Worm (Caenorhabditis elegans) whole organism, young adult: Measurements from ENCODE around the gene srtx-1.

Experiments used
- B0035.1 ChIP-seq: sonication (generic microtip); optimal IDR thresholded peaks from 2 replicates; lab custom pipeline; 2016; ENCODE audit warnings: missing genetic modification characterization, mild to moderate bottlenecking, missing compliant biosample characterization, missing genotype, missing genetic modification reagents
- C06A6.2 ChIP-seq: fragments of 200-800 bp; sonication (Bioruptor generic); conservative IDR thresholded peaks from 2 replicates; pipeline ENCODE4 v1.3.6; 2022; ENCODE audit warnings: missing genetic modification characterization, missing compliant biosample characterization
- F22D6.2 ChIP-seq: sonication (generic microtip); optimal IDR thresholded peaks from 2 replicates; lab custom pipeline; 2016; ENCODE audit warnings: mild to moderate bottlenecking, missing genetic modification characterization, missing compliant biosample characterization
- F33H1.4 ChIP-seq: fragments of 200-800 bp; sonication (Bioruptor generic); IDR thresholded peaks from 2 replicates; pipeline ENCODE4 v1.3.6; 2022; ENCODE audit warnings: missing genetic modification reagents, missing genetic modification characterization, missing compliant biosample characterization
- F37B4.10 ChIP-seq: fragments of 200-800 bp; sonication (Bioruptor generic); IDR thresholded peaks from 2 replicates; pipeline ENCODE4 v1.3.6; 2022; ENCODE audit warnings: missing genetic modification characterization, missing compliant biosample characterization
- F52B5.7 ChIP-seq: sonication (generic microtip); optimal IDR thresholded peaks from 2 replicates; lab custom pipeline; 2016; ENCODE audit warnings: mild to moderate bottlenecking, missing genetic modification characterization, missing compliant biosample characterization
- K11D2.4 ChIP-seq: fragments of 200-800 bp; sonication (Bioruptor generic); IDR thresholded peaks from 2 replicates; pipeline ENCODE4 v1.3.6; 2022; ENCODE audit warnings: missing genetic modification reagents, missing genetic modification characterization, missing compliant biosample characterization
- K12H6.12 ChIP-seq: fragments of 200-800 bp; sonication (Bioruptor generic); optimal IDR thresholded peaks from 2 replicates; lab custom pipeline; 2018; ENCODE audit warnings: mild to moderate bottlenecking, missing genetic modification characterization, missing compliant biosample characterization
- T26A5.8 ChIP-seq: sonication (generic microtip); optimal IDR thresholded peaks from 2 replicates; lab custom pipeline; 2016; ENCODE audit warnings: missing genetic modification characterization, missing compliant biosample characterization
- Y53F4B.3 ChIP-seq: fragments of 200-800 bp; sonication (Bioruptor generic); IDR thresholded peaks from 2 replicates; pipeline ENCODE4 v1.3.6; 2022; ENCODE audit warnings: missing genetic modification reagents, missing genetic modification characterization, missing compliant biosample characterization
- Y67H2A.10 ChIP-seq: fragments of 200-800 bp; sonication (Bioruptor generic); conservative IDR thresholded peaks from 2 replicates; pipeline ENCODE4 v1.3.6; 2022; ENCODE audit warnings: missing genetic modification reagents, missing genetic modification characterization, missing compliant biosample characterization
- aptf-2 ChIP-seq: fragments of 200-800 bp; sonication (Bioruptor generic); conservative IDR thresholded peaks from 2 replicates; pipeline ENCODE4 v1.3.6; 2022; ENCODE audit warnings: missing genetic modification reagents, missing genetic modification characterization, missing compliant biosample characterization
- atf-7 ChIP-seq: sonication (generic microtip); optimal IDR thresholded peaks from 2 replicates; lab custom pipeline; 2017; ENCODE audit warnings: mild to moderate bottlenecking, missing genetic modification characterization, missing compliant biosample characterization
- athp-1 ChIP-seq: sonication (generic microtip); optimal IDR thresholded peaks from 2 replicates; lab custom pipeline; 2017; ENCODE audit warnings: mild to moderate bottlenecking, missing genetic modification characterization, missing compliant biosample characterization
- attf-5 ChIP-seq: fragments of 200-800 bp; sonication (Bioruptor generic); optimal IDR thresholded peaks from 2 replicates; lab custom pipeline; 2018; ENCODE audit warnings: mild to moderate bottlenecking, missing genetic modification characterization, missing compliant biosample characterization
- attf-6 ChIP-seq: fragments of 200-800 bp; sonication (Bioruptor generic); IDR thresholded peaks from 2 replicates; pipeline ENCODE4 v1.3.6; 2022; ENCODE audit warnings: missing genetic modification reagents, missing genetic modification characterization, missing compliant biosample characterization
- cebp-1 ChIP-seq, 2 experiments: fragments of 200-800 bp in 1 of 2; sonication (Bioruptor generic) in 1 of 2; sonication (generic microtip) in 1 of 2; IDR thresholded peaks in 1 of 2; optimal IDR thresholded peaks in 1 of 2; 2 replicates each; pipeline versions ENCODE4 v1.3.6 to Lab custom; 2017 to 2022; ENCODE audit warnings: missing compliant biosample characterization in 2 of 2, missing genetic modification characterization in 2 of 2, mild to moderate bottlenecking in 1 of 2, missing genetic modification reagents in 1 of 2, moderate library complexity in 1 of 2
- ceh-27 ChIP-seq: fragments of 200-800 bp; sonication (Bioruptor generic); optimal IDR thresholded peaks from 2 replicates; lab custom pipeline; 2018; ENCODE audit warnings: mild to moderate bottlenecking, missing genetic modification characterization, moderate library complexity, missing compliant biosample characterization
- ceh-40 ChIP-seq: fragments of 200-800 bp; sonication (Bioruptor generic); IDR thresholded peaks from 2 replicates; pipeline ENCODE4 v1.3.6; 2022; ENCODE audit warnings: missing genetic modification characterization, missing compliant biosample characterization
- ceh-79 ChIP-seq: sonication (generic microtip); optimal IDR thresholded peaks from 2 replicates; lab custom pipeline; 2017; ENCODE audit warnings: mild to moderate bottlenecking, missing genetic modification characterization, missing compliant biosample characterization
- chd-7 ChIP-seq: sonication (generic microtip); optimal IDR thresholded peaks from 2 replicates; lab custom pipeline; 2016; ENCODE audit warnings: mild to moderate bottlenecking, missing genetic modification characterization, moderate library complexity, missing compliant biosample characterization
- egl-44 ChIP-seq: fragments of 200-800 bp; sonication (Bioruptor generic); IDR thresholded peaks from 2 replicates; pipeline ENCODE4 v1.3.6; 2022; ENCODE audit warnings: missing genetic modification reagents, missing genetic modification characterization, missing compliant biosample characterization
- egrh-3 ChIP-seq: fragments of 200-800 bp; sonication (Bioruptor generic); IDR thresholded peaks from 2 replicates; pipeline ENCODE4 v1.3.6; 2022; ENCODE audit warnings: missing genetic modification reagents, missing genetic modification characterization, missing compliant biosample characterization
- hmg-1.2 ChIP-seq: fragments of 200-800 bp; sonication (Bioruptor generic); IDR thresholded peaks from 2 replicates; pipeline ENCODE4 v1.3.6; 2022; ENCODE audit warnings: missing genetic modification reagents, missing genetic modification characterization, missing compliant biosample characterization
- hmg-20 ChIP-seq: fragments of 200-800 bp; sonication (Bioruptor generic); IDR thresholded peaks from 2 replicates; pipeline ENCODE4 v1.3.6; 2022; ENCODE audit warnings: missing genetic modification reagents, missing genetic modification characterization, missing compliant biosample characterization
- lag-1 ChIP-seq: fragments of 200-800 bp; sonication (Bioruptor generic); IDR thresholded peaks from 2 replicates; pipeline ENCODE4 v1.3.6; 2022; ENCODE audit warnings: missing genetic modification reagents, missing genetic modification characterization, missing compliant biosample characterization
- let-607 ChIP-seq, 2 experiments: fragments of 200-800 bp in 1 of 2; sonication (Bioruptor generic) in 1 of 2; sonication (generic microtip) in 1 of 2; optimal IDR thresholded peaks; 2 replicates each; lab custom pipeline; 2016 to 2018; ENCODE audit warnings: mild to moderate bottlenecking in 2 of 2, missing compliant biosample characterization in 2 of 2, missing genetic modification characterization in 2 of 2, moderate library complexity in 2 of 2, missing genotype in 1 of 2
- lin-35 ChIP-seq, 3 experiments: fragments of 150-350 bp in 2 of 3; sonication (generic microtip) in 1 of 3; optimal IDR thresholded peaks; 2 replicates each; lab custom pipeline; 2014 to 2018; ENCODE audit warnings: missing biosample characterization in 3 of 3, missing genetic modification characterization in 3 of 3, missing genetic modification reagents in 3 of 3
- lin-40 ChIP-seq: sonication (generic microtip); optimal IDR thresholded peaks from 2 replicates; lab custom pipeline; 2016; ENCODE audit warnings: missing genetic modification characterization, mild to moderate bottlenecking, missing compliant biosample characterization, missing genotype, missing genetic modification reagents
- lsl-1 ChIP-seq: fragments of 200-800 bp; sonication (Bioruptor generic); optimal IDR thresholded peaks from 2 replicates; lab custom pipeline; 2018; ENCODE audit warnings: mild to moderate bottlenecking, missing genetic modification characterization, moderate library complexity, missing compliant biosample characterization
- madf-10 ChIP-seq: sonication (generic microtip); optimal IDR thresholded peaks from 2 replicates; lab custom pipeline; 2016; ENCODE audit warnings: mild to moderate bottlenecking, missing genetic modification characterization, missing compliant biosample characterization
- mcd-1 ChIP-seq: fragments of 200-800 bp; sonication (Bioruptor generic); IDR thresholded peaks from 2 replicates; pipeline ENCODE4 v1.3.6; 2022; ENCODE audit warnings: missing genetic modification reagents, missing genetic modification characterization, missing compliant biosample characterization
- nfya-2 ChIP-seq: fragments of 200-800 bp; sonication (Bioruptor generic); IDR thresholded peaks from 2 replicates; pipeline ENCODE4 v1.3.6; 2022; ENCODE audit warnings: missing genetic modification reagents, missing genetic modification characterization, missing compliant biosample characterization
- nfyb-1 ChIP-seq: fragments of 200-800 bp; sonication (Bioruptor generic); IDR thresholded peaks from 2 replicates; pipeline ENCODE4 v1.3.6; 2022; ENCODE audit warnings: missing genetic modification reagents, missing genetic modification characterization, missing compliant biosample characterization
- nhr-120 ChIP-seq: fragments of 200-800 bp; sonication (Bioruptor generic); IDR thresholded peaks from 2 replicates; pipeline ENCODE4 v1.3.6; 2022; ENCODE audit warnings: missing genetic modification characterization, missing compliant biosample characterization
- pbrm-1 ChIP-seq: fragments of 200-800 bp; sonication (Bioruptor generic); IDR thresholded peaks from 2 replicates; pipeline ENCODE4 v1.3.6; 2022; ENCODE audit warnings: missing genetic modification reagents, missing genetic modification characterization, missing compliant biosample characterization
- pha-4 ChIP-seq: fragments of 150-350 bp; sonication (generic microtip); optimal IDR thresholded peaks from 2 replicates; lab custom pipeline; 2014; ENCODE audit warnings: missing biosample characterization, missing genetic modification reagents, missing genetic modification characterization
- rcor-1 ChIP-seq: fragments of 200-800 bp; sonication (Bioruptor generic); IDR thresholded peaks from 2 replicates; pipeline ENCODE4 v1.3.6; 2022; ENCODE audit warnings: missing genetic modification reagents, missing genetic modification characterization, missing compliant biosample characterization
- rec-8 ChIP-seq, 2 experiments: sonication (generic microtip); optimal IDR thresholded peaks; 2 replicates each; lab custom pipeline; 2016; ENCODE audit warnings: mild to moderate bottlenecking in 2 of 2, missing genetic modification characterization in 2 of 2, missing genetic modification reagents in 2 of 2, missing genotype in 2 of 2, missing biosample characterization in 1 of 2, missing compliant biosample characterization in 1 of 2, moderate library complexity in 1 of 2
- snpc-1.3 ChIP-seq: sonication (generic microtip); optimal IDR thresholded peaks from 2 replicates; lab custom pipeline; 2017; ENCODE audit warnings: missing genetic modification characterization, mild to moderate bottlenecking, missing compliant biosample characterization, antibody characterized with exemption, moderate library complexity, missing genotype, missing genetic modification reagents; ENCODE audit not compliant: insufficient read depth
- snpc-3.4 ChIP-seq: sonication (generic microtip); optimal IDR thresholded peaks from 2 replicates; lab custom pipeline; 2017; ENCODE audit warnings: missing genetic modification characterization, mild to moderate bottlenecking, missing compliant biosample characterization, antibody characterized with exemption, moderate library complexity, missing genotype, missing genetic modification reagents
- tbx-9 ChIP-seq: sonication (generic microtip); optimal IDR thresholded peaks from 2 replicates; lab custom pipeline; 2016; ENCODE audit warnings: borderline replicate concordance, missing genetic modification characterization, inconsistent platforms, missing compliant biosample characterization
- zfh-2 ChIP-seq: fragments of 200-800 bp; sonication (Bioruptor generic); conservative IDR thresholded peaks from 2 replicates; pipeline ENCODE4 v1.3.6; 2022; ENCODE audit warnings: missing genetic modification reagents, missing genetic modification characterization, missing compliant biosample characterization
- ztf-28 ChIP-seq: fragments of 200-800 bp; sonication (Bioruptor generic); IDR thresholded peaks from 2 replicates; pipeline ENCODE4 v1.3.6; 2022; ENCODE audit warnings: missing genetic modification reagents, missing genetic modification characterization, missing compliant biosample characterization

The srtx-1 gene

ce11 chrIV:7400502-7401118 lies 20.4 kb upstream of the srtx-1 start:
- TF ChIP-seq Y67H2A.10 (GFP tag; lab: Robert Waterston, UW) (no peak), zfh-2 (GFP tag; lab: Robert Waterston, UW) (peak; percentile 60), athp-1 (tag; lab: Kevin White, UChicago) (no peak), C06A6.2 (GFP tag; lab: Robert Waterston, UW) (no peak), ceh-79 (tag; lab: Kevin White, UChicago) (no peak), aptf-2 (no peak)
- TF ChIP-seq, all 124 proteins: peak for 1

ce11 chrIV:7402077-7402476 lies 18.9 kb upstream of the srtx-1 start:
- TF ChIP-seq T26A5.8 (tag; lab: Kevin White, UChicago) = no peak
- TF ChIP-seq hmg-1.2 (GFP tag; lab: Robert Waterston, UW) = peak; percentile 51; the same call in 1 of the 2 replicates
- TF ChIP-seq madf-10 = peak; percentile 94
- TF ChIP-seq snpc-1.3 (tag; lab: Kevin White, UChicago) = no peak
- TF ChIP-seq rcor-1 (GFP tag; lab: Robert Waterston, UW) = peak; percentile 73
- TF ChIP-seq F37B4.10 (GFP tag; lab: Robert Waterston, UW) = 0 out of 2 replicates have a peak, but pooled peaks have one; percentile 34
- TF ChIP-seq B0035.1 (tag; lab: Kevin White, UChicago) = no peak
- TF ChIP-seq pha-4 (tag; lab: Kevin White, UChicago) = no peak
- TF ChIP-seq rec-8 (tag; optimal IDR thresholded peaks at IDR 0.05; lab: Kevin White, UChicago) = no peak
- TF ChIP-seq tbx-9 (tag; lab: Kevin White, UChicago) = no peak
- no peak for TF ChIP-seq ztf-28 (GFP tag; lab: Robert Waterston, UW)
- no peak for TF ChIP-seq egl-44 (GFP tag; lab: Robert Waterston, UW)
- peak; percentile 50 for TF ChIP-seq chd-7 (tag; lab: Kevin White, UChicago)
- TF ChIP-seq Y53F4B.3 (GFP tag; lab: Robert Waterston, UW) = no peak
- TF ChIP-seq F33H1.4 (GFP tag; lab: Robert Waterston, UW) = 0 out of 2 replicates have a peak, but pooled peaks have one; percentile 20
- TF ChIP-seq ceh-27 = peak; percentile 58
- TF ChIP-seq ceh-40 (GFP tag; lab: Robert Waterston, UW) = no peak
- TF ChIP-seq pbrm-1 (GFP tag; lab: Robert Waterston, UW) = 0 out of 2 replicates have a peak, but pooled peaks have one; percentile 24
- TF ChIP-seq K12H6.12 (tag; lab: Kevin White, UChicago) = peak; percentile 89
- peak; percentile 56; the same call in 1 of the 2 replicates for TF ChIP-seq mcd-1 (GFP tag; lab: Robert Waterston, UW)
- peak in 1 of 3 experiments; percentile 45 for TF ChIP-seq lin-35 (GFP tag; optimal IDR thresholded peaks at IDR 0.05; lab: Kevin White, UChicago)
- TF ChIP-seq zfh-2 (GFP tag; lab: Robert Waterston, UW) = peak; percentile 98
- peak; percentile 73 for TF ChIP-seq nfyb-1 (GFP tag; lab: Robert Waterston, UW)
- TF ChIP-seq hmg-20 = no peak
- no peak for TF ChIP-seq nhr-120
- no peak for TF ChIP-seq C06A6.2 (GFP tag; lab: Robert Waterston, UW)
- TF ChIP-seq lin-40 (tag; lab: Kevin White, UChicago) = peak; percentile 75
- peak; percentile 48 for TF ChIP-seq attf-5 (GFP tag; lab: Kevin White, UChicago)
- TF ChIP-seq K11D2.4 (GFP tag; lab: Robert Waterston, UW) = peak; percentile 63; the same call in 1 of the 2 replicates
- TF ChIP-seq attf-6 = no peak
- TF ChIP-seq F52B5.7 = peak; percentile 26
- no peak for TF ChIP-seq cebp-1 (GFP tag; IDR thresholded peaks at IDR 0.05; lab: Robert Waterston, UW)
- TF ChIP-seq cebp-1 (tag; optimal IDR thresholded peaks at IDR 0.05; lab: Kevin White, UChicago) = no peak
- no peak for TF ChIP-seq let-607 (tag; optimal IDR thresholded peaks at IDR 0.05; lab: Kevin White, UChicago)
- TF ChIP-seq lsl-1 (GFP tag; lab: Kevin White, UChicago) = no peak
- TF ChIP-seq lag-1 = no peak
- TF ChIP-seq F22D6.2 (tag; lab: Kevin White, UChicago) = no peak
- peak; percentile 16 for TF ChIP-seq atf-7 (tag; lab: Kevin White, UChicago)
- TF ChIP-seq egrh-3 = peak; percentile 80
- TF ChIP-seq nfya-2 (GFP tag; lab: Robert Waterston, UW) = no peak
- no peak for TF ChIP-seq snpc-3.4 (tag; lab: Kevin White, UChicago)
